Fruit fly (Drosophila melanogaster) S2 (cell line): ENCODE data around the gene CG32277.

Source experiments
- CG8478 ChIP-seq: fragments of >200 bp; optimal IDR thresholded peaks from 2 replicates; lab custom pipeline; 2018
- CTCF ChIP-seq, 2 experiments: fragments of >200 bp; optimal IDR thresholded peaks; 2 replicates each; lab custom pipeline; 2018

DNA sequence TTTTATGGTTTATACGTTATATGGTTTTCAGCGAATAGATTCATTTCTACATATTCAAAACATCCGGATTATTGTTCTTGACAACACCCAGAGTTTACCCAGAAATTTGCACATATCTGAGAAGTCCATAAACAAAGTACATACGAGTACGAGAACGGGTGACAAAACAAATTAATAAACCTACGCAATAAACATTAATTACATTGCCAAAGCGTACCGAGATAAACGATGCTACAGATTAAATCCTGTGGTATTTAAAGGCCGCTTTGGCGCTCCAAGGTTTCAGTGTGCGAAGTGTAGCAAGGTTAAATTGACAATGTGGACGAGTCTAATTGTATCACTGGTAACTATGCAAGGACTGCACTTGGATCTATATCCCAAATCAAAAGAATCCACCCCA lies 18.0 kb downstream of the CG32277 start, which contains the start of gene CG14957:
- no peak for TF ChIP-seq CTCF (optimal IDR thresholded peaks at IDR 0.05; lab: Kevin White, UChicago)
- TF ChIP-seq CG8478: no peak
